Worm (Caenorhabditis elegans) whole organism, young adult: ENCODE results near the gene fbxa-47.

Experiments
- B0336.3 ChIP-seq: fragments of 200-800 bp; sonication (Bioruptor generic); IDR thresholded peaks from 2 replicates; pipeline ENCODE4 v1.3.6; 2022; ENCODE audit warnings: missing genetic modification characterization, missing compliant biosample characterization
- C06A6.2 ChIP-seq: fragments of 200-800 bp; sonication (Bioruptor generic); conservative IDR thresholded peaks from 2 replicates; pipeline ENCODE4 v1.3.6; 2022; ENCODE audit warnings: missing genetic modification characterization, missing compliant biosample characterization
- D2030.7 ChIP-seq: fragments of 200-800 bp; sonication (Bioruptor generic); IDR thresholded peaks from 2 replicates; pipeline ENCODE4 v1.3.6; 2022; ENCODE audit warnings: missing genetic modification reagents, missing genetic modification characterization, missing compliant biosample characterization
- F10E7.11 ChIP-seq: sonication (generic microtip); optimal IDR thresholded peaks from 2 replicates; lab custom pipeline; 2017; ENCODE audit warnings: mild to moderate bottlenecking, missing genetic modification characterization, moderate library complexity, missing compliant biosample characterization
- F22D6.2 ChIP-seq: sonication (generic microtip); optimal IDR thresholded peaks from 2 replicates; lab custom pipeline; 2016; ENCODE audit warnings: mild to moderate bottlenecking, missing genetic modification characterization, missing compliant biosample characterization
- F37B4.10 ChIP-seq: fragments of 200-800 bp; sonication (Bioruptor generic); IDR thresholded peaks from 2 replicates; pipeline ENCODE4 v1.3.6; 2022; ENCODE audit warnings: missing genetic modification characterization, missing compliant biosample characterization
- F39B2.1 ChIP-seq: fragments of 200-800 bp; sonication (Bioruptor generic); IDR thresholded peaks from 2 replicates; pipeline ENCODE4 v1.3.6; 2022; ENCODE audit warnings: missing genetic modification reagents, missing genetic modification characterization, missing compliant biosample characterization
- F52B5.7 ChIP-seq: sonication (generic microtip); optimal IDR thresholded peaks from 2 replicates; lab custom pipeline; 2016; ENCODE audit warnings: mild to moderate bottlenecking, missing genetic modification characterization, missing compliant biosample characterization
- F57A8.1 ChIP-seq: fragments of 200-800 bp; sonication (Bioruptor generic); optimal IDR thresholded peaks from 2 replicates; lab custom pipeline; 2018; ENCODE audit warnings: mild to moderate bottlenecking, missing genetic modification characterization, moderate library complexity, missing compliant biosample characterization
- T26A5.8 ChIP-seq: sonication (generic microtip); optimal IDR thresholded peaks from 2 replicates; lab custom pipeline; 2016; ENCODE audit warnings: missing genetic modification characterization, missing compliant biosample characterization
- Y53G8AR.9 ChIP-seq: fragments of 200-800 bp; sonication (Bioruptor generic); conservative IDR thresholded peaks from 2 replicates; pipeline ENCODE4 v1.3.6; 2022; ENCODE audit warnings: missing genetic modification reagents, missing genetic modification characterization, missing compliant biosample characterization
- akir-1 ChIP-seq: fragments of 200-800 bp; sonication (Bioruptor generic); optimal IDR thresholded peaks from 2 replicates; lab custom pipeline; 2018; ENCODE audit warnings: mild to moderate bottlenecking, missing genetic modification characterization, moderate library complexity, missing compliant biosample characterization
- aptf-2 ChIP-seq: fragments of 200-800 bp; sonication (Bioruptor generic); conservative IDR thresholded peaks from 2 replicates; pipeline ENCODE4 v1.3.6; 2022; ENCODE audit warnings: missing genetic modification reagents, missing genetic modification characterization, missing compliant biosample characterization
- attf-5 ChIP-seq: fragments of 200-800 bp; sonication (Bioruptor generic); optimal IDR thresholded peaks from 2 replicates; lab custom pipeline; 2018; ENCODE audit warnings: mild to moderate bottlenecking, missing genetic modification characterization, missing compliant biosample characterization
- attf-6 ChIP-seq: fragments of 200-800 bp; sonication (Bioruptor generic); IDR thresholded peaks from 2 replicates; pipeline ENCODE4 v1.3.6; 2022; ENCODE audit warnings: missing genetic modification reagents, missing genetic modification characterization, missing compliant biosample characterization
- ceh-100 ChIP-seq: fragments of 200-800 bp; sonication (Bioruptor generic); IDR thresholded peaks from 2 replicates; pipeline ENCODE4 v1.3.6; 2022; ENCODE audit warnings: missing genetic modification reagents, missing genetic modification characterization, missing compliant biosample characterization
- ceh-27 ChIP-seq: fragments of 200-800 bp; sonication (Bioruptor generic); optimal IDR thresholded peaks from 2 replicates; lab custom pipeline; 2018; ENCODE audit warnings: mild to moderate bottlenecking, missing genetic modification characterization, moderate library complexity, missing compliant biosample characterization
- ceh-58 ChIP-seq: fragments of 200-800 bp; sonication (Bioruptor generic); IDR thresholded peaks from 2 replicates; pipeline ENCODE4 v1.3.6; 2022; ENCODE audit warnings: missing genetic modification characterization, missing compliant biosample characterization
- ceh-91 ChIP-seq: fragments of 200-800 bp; sonication (Bioruptor generic); IDR thresholded peaks from 2 replicates; pipeline ENCODE4 v1.3.6; 2022; ENCODE audit warnings: missing genetic modification reagents, missing genetic modification characterization, missing compliant biosample characterization
- dox-1 ChIP-seq: fragments of 200-800 bp; sonication (Bioruptor generic); IDR thresholded peaks from 2 replicates; pipeline ENCODE4 v1.3.6; 2022; ENCODE audit warnings: missing genetic modification reagents, missing genetic modification characterization, missing compliant biosample characterization
- egrh-3 ChIP-seq: fragments of 200-800 bp; sonication (Bioruptor generic); IDR thresholded peaks from 2 replicates; pipeline ENCODE4 v1.3.6; 2022; ENCODE audit warnings: missing genetic modification reagents, missing genetic modification characterization, missing compliant biosample characterization
- ekl-4 ChIP-seq: fragments of 200-800 bp; sonication (Bioruptor generic); IDR thresholded peaks from 2 replicates; pipeline ENCODE4 v1.3.6; 2022; ENCODE audit warnings: missing genetic modification reagents, missing genetic modification characterization, missing compliant biosample characterization
- ets-4 ChIP-seq: fragments of 200-800 bp; sonication (Bioruptor generic); optimal IDR thresholded peaks from 2 replicates; lab custom pipeline; 2018; ENCODE audit warnings: mild to moderate bottlenecking, missing genetic modification characterization, missing compliant biosample characterization
- fkh-3 ChIP-seq: sonication (generic microtip); optimal IDR thresholded peaks from 2 replicates; lab custom pipeline; 2016; ENCODE audit warnings: mild to moderate bottlenecking, missing genetic modification characterization, missing compliant biosample characterization
- gei-17 ChIP-seq: fragments of 200-800 bp; sonication (Bioruptor generic); optimal IDR thresholded peaks from 2 replicates; lab custom pipeline; 2018; ENCODE audit warnings: mild to moderate bottlenecking, missing genetic modification characterization, missing compliant biosample characterization
- hlh-26 ChIP-seq: fragments of 200-800 bp; sonication (Bioruptor generic); conservative IDR thresholded peaks from 2 replicates; pipeline ENCODE4 v1.3.6; 2022; ENCODE audit warnings: missing genetic modification reagents, missing genetic modification characterization, missing compliant biosample characterization
- lsl-1 ChIP-seq: fragments of 200-800 bp; sonication (Bioruptor generic); optimal IDR thresholded peaks from 2 replicates; lab custom pipeline; 2018; ENCODE audit warnings: mild to moderate bottlenecking, missing genetic modification characterization, moderate library complexity, missing compliant biosample characterization
- mel-28 ChIP-seq: sonication (generic microtip); optimal IDR thresholded peaks from 2 replicates; lab custom pipeline; 2016; ENCODE audit warnings: borderline replicate concordance, mild to moderate bottlenecking, missing genetic modification characterization, missing compliant biosample characterization
- mes-4 ChIP-seq: sonication (generic microtip); optimal IDR thresholded peaks from 2 replicates; lab custom pipeline; 2016; ENCODE audit warnings: missing genotype, missing genetic modification characterization, missing compliant biosample characterization
- nhr-80 ChIP-seq: sonication (generic microtip); optimal IDR thresholded peaks from 2 replicates; lab custom pipeline; 2016; ENCODE audit warnings: missing genetic modification characterization, missing compliant biosample characterization
- rec-8 ChIP-seq, 2 experiments: sonication (generic microtip); optimal IDR thresholded peaks; 2 replicates each; lab custom pipeline; 2016; ENCODE audit warnings: mild to moderate bottlenecking in 2 of 2, missing genetic modification characterization in 2 of 2, missing genetic modification reagents in 2 of 2, missing genotype in 2 of 2, missing biosample characterization in 1 of 2, missing compliant biosample characterization in 1 of 2, moderate library complexity in 1 of 2
- sea-2 ChIP-seq: fragments of 200-800 bp; sonication (Bioruptor generic); IDR thresholded peaks from 2 replicates; pipeline ENCODE4 v1.3.6; 2022; ENCODE audit warnings: missing genetic modification characterization, missing compliant biosample characterization
- sptf-2 ChIP-seq: fragments of 200-800 bp; sonication (Bioruptor generic); optimal IDR thresholded peaks from 2 replicates; lab custom pipeline; 2018; ENCODE audit warnings: mild to moderate bottlenecking, missing genetic modification characterization, missing compliant biosample characterization
- tbp1 ChIP-seq: fragments of 200-800 bp; sonication (Bioruptor generic); optimal IDR thresholded peaks from 2 replicates; lab custom pipeline; 2018; ENCODE audit warnings: mild to moderate bottlenecking, missing genetic modification characterization, missing compliant biosample characterization
- tbx-9 ChIP-seq: sonication (generic microtip); optimal IDR thresholded peaks from 2 replicates; lab custom pipeline; 2016; ENCODE audit warnings: borderline replicate concordance, missing genetic modification characterization, inconsistent platforms, missing compliant biosample characterization
- unc-130 ChIP-seq: sonication (generic microtip); optimal IDR thresholded peaks from 2 replicates; lab custom pipeline; 2016; ENCODE audit warnings: missing genetic modification reagents, missing genetic modification characterization, missing compliant biosample characterization
- zim-3 ChIP-seq: sonication (generic microtip); optimal IDR thresholded peaks from 2 replicates; lab custom pipeline; 2017; ENCODE audit warnings: mild to moderate bottlenecking, missing genetic modification characterization, moderate library complexity, missing compliant biosample characterization
- ztf-28 ChIP-seq: fragments of 200-800 bp; sonication (Bioruptor generic); IDR thresholded peaks from 2 replicates; pipeline ENCODE4 v1.3.6; 2022; ENCODE audit warnings: missing genetic modification reagents, missing genetic modification characterization, missing compliant biosample characterization
- ztf-6 ChIP-seq: fragments of 200-800 bp; sonication (Bioruptor generic); IDR thresholded peaks from 2 replicates; pipeline ENCODE4 v1.3.6; 2022; ENCODE audit warnings: missing genetic modification reagents, missing genetic modification characterization, missing compliant biosample characterization

Gene fbxa-47

ce11 chrIII:2232360-2232759 is at the start of gene fbxa-47:
Gene fbxa-47 (minus strand): TSS chrIII:2232460.
- TF ChIP-seq Y53G8AR.9 (GFP tag; lab: Robert Waterston, UW) = no peak
- no peak for TF ChIP-seq F37B4.10 (GFP tag; lab: Robert Waterston, UW)
- TF ChIP-seq lsl-1 (GFP tag; lab: Kevin White, UChicago) = no peak
- no peak for TF ChIP-seq gei-17
- TF ChIP-seq unc-130 = no peak
- TF ChIP-seq attf-5 = no peak
- no peak for TF ChIP-seq ceh-100 (GFP tag; lab: Robert Waterston, UW)
- no peak for TF ChIP-seq F39B2.1 (GFP tag; lab: Robert Waterston, UW)
- no peak for TF ChIP-seq F52B5.7 (tag; lab: Kevin White, UChicago)
- no peak for TF ChIP-seq ztf-6 (GFP tag; lab: Robert Waterston, UW)
- no peak for TF ChIP-seq ceh-27 (GFP tag; lab: Kevin White, UChicago)
- no peak for TF ChIP-seq nhr-80 (tag; lab: Kevin White, UChicago)
- TF ChIP-seq akir-1 (GFP tag; lab: Kevin White, UChicago) = no peak
- TF ChIP-seq hlh-26 (GFP tag; lab: Robert Waterston, UW) = no peak
- no peak for TF ChIP-seq dox-1 (GFP tag; lab: Robert Waterston, UW)
- no peak for TF ChIP-seq F10E7.11 (tag; lab: Kevin White, UChicago)
- TF ChIP-seq C06A6.2 (GFP tag; lab: Robert Waterston, UW) = no peak
- TF ChIP-seq egrh-3 = no peak
- TF ChIP-seq ets-4 = no peak
- no peak for TF ChIP-seq sea-2 (GFP tag; lab: Robert Waterston, UW)

ce11 chrIII:2280569-2280968 is 48.3 kb upstream of the fbxa-47 start, which contains the start of gene Y54F10BM.22:
Gene Y54F10BM.22 (plus strand): TSS chrIII:2280899.
- no peak for TF ChIP-seq ceh-58 (GFP tag; lab: Robert Waterston, UW)
- TF ChIP-seq mel-28 (tag; lab: Kevin White, UChicago) = no peak
- no peak for TF ChIP-seq ztf-28
- TF ChIP-seq F37B4.10 (GFP tag; lab: Robert Waterston, UW) = no peak

- TF ChIP-seq T26A5.8 (no peak), sptf-2 (GFP tag; lab: Kevin White, UChicago) (no peak), B0336.3 (GFP tag; lab: Robert Waterston, UW) (no peak), attf-6 (GFP tag; lab: Robert Waterston, UW) (no peak), rec-8 (tag; optimal IDR thresholded peaks at IDR 0.05; lab: Kevin White, UChicago) (no peak), mel-28 (tag; lab: Kevin White, UChicago) (no peak), gei-17 (no peak), F52B5.7 (tag; lab: Kevin White, UChicago) (no peak), ekl-4 (GFP tag; lab: Robert Waterston, UW) (no peak)
These were observed 47.2 kb upstream of the fbxa-47 start, which contains the start of gene Y54F10BM.23 for ce11 chrIII:2279457-2279856. Gene Y54F10BM.23 (minus strand): TSS chrIII:2279557.

ce11 chrIII:2276842-2277241 is 44.6 kb upstream of the fbxa-47 start, which contains the start of gene Y54F10BM.21:
Gene Y54F10BM.21 (plus strand): TSS chrIII:2277142.
- TF ChIP-seq mes-4 (no peak), zim-3 (no peak), ceh-100 (GFP tag; lab: Robert Waterston, UW) (no peak), F57A8.1 (no peak), aptf-2 (GFP tag; lab: Robert Waterston, UW) (no peak), tbx-9 (tag; lab: Kevin White, UChicago) (no peak), tbp1 (GFP tag; lab: Kevin White, UChicago) (no peak), F22D6.2 (tag; lab: Kevin White, UChicago) (no peak), fkh-3 (tag; lab: Kevin White, UChicago) (no peak), ceh-91 (GFP tag; lab: Robert Waterston, UW) (no peak), gei-17 (no peak), D2030.7 (GFP tag; lab: Robert Waterston, UW) (no peak)
